Worm (Caenorhabditis elegans): ENCODE measurements around the gene bir-2.

DNA sequence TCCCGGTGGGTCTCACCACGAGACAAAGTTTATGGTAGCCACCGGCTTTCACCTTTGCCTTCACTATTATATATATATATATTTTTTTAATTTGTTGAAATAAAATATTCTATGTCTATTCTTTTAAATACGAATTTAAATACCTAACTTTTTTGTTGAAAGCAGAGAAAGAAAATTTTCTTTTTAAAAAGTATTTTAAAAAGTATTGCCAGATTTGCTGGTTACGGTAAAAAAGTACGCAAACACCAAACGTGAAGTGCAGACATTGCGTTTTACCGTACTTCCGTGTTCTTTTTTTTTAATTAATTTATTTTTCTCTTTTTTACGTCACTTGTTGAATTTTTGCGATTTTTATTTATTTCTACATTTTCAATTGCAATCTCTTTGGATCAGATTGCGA, 8.7 kb upstream of the bir-2 start, which contains the start of gene C56A3.8:
- no peak for TF ChIP-seq fkh-10 (GFP tag; optimal IDR thresholded peaks at IDR 0.05)
- TF ChIP-seq lir-3 (tag; optimal IDR thresholded peaks at IDR 0.05), result no peak
- TF ChIP-seq dpl-1 (GFP tag; optimal IDR thresholded peaks at IDR 0.05), result no peak
- TF ChIP-seq F49E8.2 (tag; optimal IDR thresholded peaks at IDR 0.05; ENCODE audit: borderline replicate concordance), result no peak
- no peak for TF ChIP-seq gei-8 (GFP tag; optimal IDR thresholded peaks at IDR 0.05)
- no peak for TF ChIP-seq unc-62 (GFP tag; optimal IDR thresholded peaks at IDR 0.05 in 1 of 2)
- TF ChIP-seq unc-62 (tag; optimal IDR thresholded peaks at IDR 0.05), result no peak
